Fruit fly (Drosophila melanogaster) S2 (cell line): ENCODE results near the gene CG14453.
A peak's percentile ranks its signal among the peaks of the same experiment; 100 is the strongest.
"Not testable (repeated sequence)": the region's sequence is repeated elsewhere in the genome, so short reads cannot be mapped to it uniquely, and the experiment has no call there.

Experiments used
- CG8478 ChIP-seq: fragments of >200 bp; optimal IDR thresholded peaks from 2 replicates; lab custom pipeline; 2018
- CTCF ChIP-seq, 2 experiments: fragments of >200 bp; optimal IDR thresholded peaks; 2 replicates each; lab custom pipeline; 2018

Gene CG14453

DNA sequence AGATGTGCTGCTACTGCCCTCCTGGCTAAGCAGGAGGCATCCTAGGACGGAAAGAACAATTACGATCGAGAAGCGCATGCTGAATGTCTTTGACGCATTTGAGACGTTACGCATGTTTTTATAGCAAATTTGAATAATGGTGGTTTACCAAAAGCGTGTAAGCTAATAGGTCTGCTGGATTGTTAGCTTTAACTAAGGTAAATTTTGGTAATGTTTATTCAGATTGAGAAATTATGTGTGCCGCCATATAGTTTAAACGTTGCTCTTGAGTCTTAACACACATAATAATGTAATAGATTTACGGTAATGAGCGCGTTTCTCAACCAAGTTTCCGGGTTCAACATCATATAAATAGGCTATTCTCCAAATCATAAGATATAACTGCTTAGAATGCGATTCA, at the start of gene CG14453, which contains the start of gene CG12546:
Gene CG14453 (plus strand): TSS at position 372 of the 400 bp plus-strand sequence.
Gene CG12546 (minus strand): TSS at position 101 of the 400 bp plus-strand sequence.
- TF ChIP-seq CG8478 (lab: Kevin White, UChicago) (no peak), CTCF (optimal IDR thresholded peaks at IDR 0.05; lab: Kevin White, UChicago) (no peak)

DNA sequence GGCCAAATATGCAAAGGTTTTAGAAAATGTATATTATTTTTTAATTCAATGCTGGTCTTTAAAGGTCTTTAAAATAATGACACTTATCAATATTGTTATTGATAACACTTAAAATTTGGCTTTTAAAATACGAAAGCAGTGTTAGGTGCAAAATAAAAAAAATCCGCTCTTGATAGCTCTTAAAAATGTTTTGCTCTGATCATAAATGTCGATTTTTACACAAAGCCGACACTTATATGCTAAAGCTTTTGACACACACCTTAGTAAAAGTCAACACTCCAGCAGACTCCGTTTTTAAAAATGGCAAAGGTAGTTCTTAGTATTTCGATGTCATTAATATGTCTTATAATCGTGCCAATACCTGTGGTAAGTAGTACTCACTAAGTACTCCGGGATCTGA, 48.6 kb upstream of the CG14453 start, which contains the start of gene CG33766:
Gene CG33766 (plus strand): TSS at position 301 of the 400 bp plus-strand sequence.
- TF ChIP-seq CG8478 (lab: Kevin White, UChicago) (no peak), CTCF (optimal IDR thresholded peaks at IDR 0.05; lab: Kevin White, UChicago) (no peak)

DNA sequence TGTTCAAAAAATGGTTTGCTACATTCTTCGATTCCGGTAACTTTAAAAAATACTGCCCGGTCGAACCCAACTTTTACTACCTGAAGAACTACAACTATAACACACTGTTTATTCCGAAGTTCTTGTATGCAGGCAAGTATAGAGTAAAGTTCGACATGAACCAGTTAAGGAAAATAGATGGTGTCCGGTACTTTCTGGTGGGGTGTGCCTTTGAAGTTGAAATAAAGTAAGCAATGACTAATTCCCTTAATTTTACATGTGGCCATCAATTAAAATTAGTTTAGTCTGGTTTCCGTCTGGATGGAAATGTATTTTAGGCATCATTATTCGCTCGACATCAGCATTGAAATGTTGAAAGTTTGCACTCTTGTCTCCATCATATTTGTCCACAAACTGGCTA, 47.9 kb upstream of the CG14453 start, which contains the start of gene CG33767:
Gene CG33767 (plus strand): TSS at position 301 of the 400 bp plus-strand sequence.
- no peak for TF ChIP-seq CG8478 (lab: Kevin White, UChicago)
- no peak for TF ChIP-seq CTCF (optimal IDR thresholded peaks at IDR 0.05; lab: Kevin White, UChicago)

DNA sequence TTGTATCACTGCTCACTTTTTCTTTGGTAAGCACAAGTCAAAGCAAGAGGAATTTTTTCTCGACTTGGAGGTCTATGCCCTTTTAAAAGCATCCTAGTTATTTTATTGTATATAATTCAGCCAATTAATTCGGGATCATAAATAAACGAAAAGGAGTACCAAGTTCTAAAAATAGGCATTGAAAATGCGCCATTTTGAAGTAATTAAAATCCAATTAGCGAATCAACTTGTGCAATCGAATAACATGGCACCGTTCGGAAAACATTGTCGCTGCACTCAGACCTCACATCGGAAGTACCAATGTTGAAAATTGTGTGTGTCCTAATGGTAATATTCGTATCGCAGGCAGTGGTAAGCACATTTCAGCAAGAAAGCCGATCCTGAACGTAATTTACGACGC, 47.0 kb upstream of the CG14453 start, which contains the start of gene CG33768:
Gene CG33768 (plus strand): TSS at position 301 of the 400 bp plus-strand sequence.
- TF ChIP-seq CTCF (optimal IDR thresholded peaks at IDR 0.05; lab: Kevin White, UChicago) (no peak), CG8478 (lab: Kevin White, UChicago) (no peak)

DNA sequence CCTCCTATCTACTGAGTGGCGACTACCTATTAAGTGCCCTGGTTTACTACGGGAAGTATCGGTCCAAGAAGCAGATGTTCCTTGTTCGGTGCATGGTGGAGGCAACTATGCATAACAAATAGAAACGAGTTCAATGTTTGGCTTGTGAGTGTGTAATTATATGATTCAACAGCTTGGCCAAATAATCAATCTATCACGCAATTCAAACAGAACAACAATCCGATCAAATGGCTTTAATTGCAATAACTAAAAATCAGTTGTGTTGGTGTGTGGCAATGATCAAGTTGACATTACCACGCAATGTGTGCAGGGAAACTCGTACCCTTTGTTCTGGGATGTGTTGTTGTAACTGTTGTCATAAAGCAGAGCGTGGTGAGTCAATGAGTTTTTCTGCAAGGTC, 46.3 kb upstream of the CG14453 start, which contains the start of gene CG33769:
Gene CG33769 (plus strand): TSS at position 301 of the 400 bp plus-strand sequence.
- no peak for TF ChIP-seq CTCF (optimal IDR thresholded peaks at IDR 0.05; lab: Kevin White, UChicago)

DNA sequence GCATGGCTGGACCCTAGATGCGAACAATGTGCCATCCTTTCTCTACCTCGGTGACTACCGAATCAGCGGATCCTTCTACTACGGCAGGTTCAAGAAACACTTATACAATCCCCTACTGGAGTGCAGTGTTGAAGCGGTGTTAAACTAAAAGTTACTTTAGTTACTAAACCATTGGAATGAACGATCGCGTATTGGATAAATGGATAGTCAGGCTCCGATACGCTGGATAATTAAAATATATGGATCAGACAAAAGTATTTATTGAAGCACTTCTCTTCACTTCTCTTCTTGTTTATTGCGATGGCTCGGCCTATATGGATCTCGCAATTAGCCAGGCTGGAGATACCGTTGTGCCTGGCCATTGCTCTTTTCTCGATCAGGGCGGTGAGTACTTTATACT, 45.5 kb upstream of the CG14453 start, which contains the start of gene CG33770:
Gene CG33770 (plus strand): TSS at position 301 of the 400 bp plus-strand sequence.
- TF ChIP-seq CG8478 (lab: Kevin White, UChicago) (no peak), CTCF (optimal IDR thresholded peaks at IDR 0.05; lab: Kevin White, UChicago) (no peak)

DNA sequence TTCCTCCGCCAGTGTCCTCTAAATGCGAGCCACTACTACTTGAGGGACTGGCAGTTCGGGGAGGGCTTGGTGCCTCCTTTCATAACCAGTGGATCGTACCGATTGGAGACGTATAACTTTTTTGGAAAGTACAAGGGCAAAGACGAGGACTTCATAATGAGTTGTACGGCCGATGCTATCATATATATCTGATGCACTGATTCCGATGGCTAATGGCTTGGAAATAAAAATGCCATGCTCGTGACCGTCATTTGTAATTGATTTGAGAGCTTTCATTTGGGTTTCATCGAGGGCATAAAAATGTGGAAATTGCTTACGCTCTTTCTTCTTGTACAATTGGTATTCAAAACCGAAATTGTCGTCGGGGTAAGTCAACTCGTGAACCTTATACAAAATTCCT, 44.8 kb upstream of the CG14453 start, which contains the start of gene CG33771:
Gene CG33771 (plus strand): TSS at position 301 of the 400 bp plus-strand sequence.
- TF ChIP-seq CG8478 (lab: Kevin White, UChicago) (no peak), CTCF (optimal IDR thresholded peaks at IDR 0.05; lab: Kevin White, UChicago) (no peak)

DNA sequence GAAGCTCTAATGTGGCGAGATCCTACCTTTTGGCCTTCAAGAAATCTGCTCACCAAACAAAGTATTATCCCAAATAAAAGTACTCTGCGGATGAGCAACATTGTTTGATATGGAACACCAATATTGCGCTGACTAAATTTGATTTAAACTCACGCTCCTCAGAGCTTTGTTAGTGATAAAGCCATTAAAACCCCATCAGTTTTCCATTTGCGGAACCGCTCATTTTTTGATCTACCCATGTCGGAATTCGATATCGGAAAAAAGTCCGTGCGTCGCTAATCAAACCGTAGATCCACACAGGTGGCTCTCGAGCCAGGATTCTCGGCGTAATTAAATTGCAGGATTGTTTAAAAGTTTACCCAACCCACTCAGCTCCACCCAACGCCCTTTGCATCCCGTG, 41.5 kb upstream of the CG14453 start, which contains the start of gene CG33772:
Gene CG33772 (minus strand): TSS at position 101 of the 400 bp plus-strand sequence.
- no peak for TF ChIP-seq CTCF (optimal IDR thresholded peaks at IDR 0.05; lab: Kevin White, UChicago)
- no peak for TF ChIP-seq CG8478 (lab: Kevin White, UChicago)

DNA sequence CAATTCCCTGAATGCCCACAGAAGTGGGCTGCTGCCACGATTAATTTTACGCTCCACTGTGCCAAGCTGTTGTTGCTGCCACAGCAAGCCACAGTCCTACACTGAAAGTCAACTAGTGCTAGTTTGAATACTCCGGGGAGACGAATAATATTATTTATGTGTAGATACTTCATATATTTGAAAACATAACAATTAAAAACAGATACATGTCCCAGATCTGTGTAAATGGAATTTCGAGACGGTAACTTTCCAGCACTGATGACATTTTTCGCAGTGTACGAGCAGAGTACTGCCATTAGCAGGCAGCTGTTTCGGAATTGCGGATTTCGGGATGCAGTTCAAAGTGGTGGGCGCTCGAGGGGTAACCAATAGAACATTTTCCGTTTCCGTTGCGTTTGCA, 28.8 kb upstream of the CG14453 start:
- no peak for TF ChIP-seq CTCF (optimal IDR thresholded peaks at IDR 0.05; lab: Kevin White, UChicago)
- TF ChIP-seq CG8478 (lab: Kevin White, UChicago), result no peak

DNA sequence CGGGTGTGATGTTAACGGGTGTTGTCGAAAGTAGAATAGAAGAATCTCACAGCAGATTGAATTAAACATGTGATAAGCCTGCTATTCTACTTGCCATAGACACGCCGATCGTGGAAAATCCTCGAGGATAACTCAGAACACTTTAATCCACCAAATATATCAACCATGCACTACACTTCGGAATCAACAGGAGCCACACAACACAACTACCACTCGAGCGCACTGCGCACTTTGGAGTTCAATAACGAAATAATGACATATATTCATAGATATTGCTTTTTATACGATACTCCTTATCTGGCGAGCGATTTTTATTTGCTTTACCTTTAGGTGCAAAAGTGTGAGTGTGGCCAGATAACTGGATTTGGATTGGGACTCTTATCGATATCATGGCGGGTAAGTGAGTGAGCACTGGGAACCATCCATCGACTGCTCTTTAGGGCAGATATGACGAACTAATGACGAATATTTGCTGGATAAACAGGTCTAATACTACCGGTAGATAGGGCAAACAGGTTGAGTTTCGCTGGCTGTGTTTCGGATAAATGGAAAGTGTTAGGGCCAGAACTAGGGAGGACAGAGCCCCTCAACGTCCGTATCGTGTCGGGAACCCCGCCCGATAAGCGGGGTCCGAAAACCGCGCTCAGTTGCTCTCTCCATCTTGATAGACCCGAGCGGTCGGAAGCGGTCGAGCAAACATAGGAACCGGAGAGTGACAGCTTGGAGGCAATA, 24.4 kb upstream of the CG14453 start, which contains the start of gene Jhbp6:
Gene Jhbp6 (plus strand): TSS at position 682 of the 732 bp plus-strand sequence.
- no peak for TF ChIP-seq CG8478 (lab: Kevin White, UChicago)
- no peak for TF ChIP-seq CTCF (optimal IDR thresholded peaks at IDR 0.05; lab: Kevin White, UChicago)

DNA sequence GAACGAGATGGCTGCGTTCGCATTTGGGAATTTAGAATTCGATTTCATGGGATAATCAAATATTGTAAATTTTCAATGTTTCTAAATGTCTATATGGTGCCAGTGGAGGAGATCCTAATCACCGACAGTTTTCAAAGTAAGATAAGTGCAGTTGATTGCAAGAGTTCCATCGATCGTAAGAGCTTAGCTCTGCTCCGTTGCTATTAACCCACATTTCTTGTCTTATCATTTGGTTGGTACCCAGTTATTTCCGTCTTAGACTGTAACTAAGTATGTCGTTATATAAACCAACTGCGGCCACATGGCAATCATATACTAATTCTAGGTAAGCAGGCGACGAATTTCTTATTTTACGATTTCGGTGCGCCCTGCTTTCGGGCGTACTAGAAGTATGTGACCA, 23.7 kb upstream of the CG14453 start:
- no peak for TF ChIP-seq CTCF (optimal IDR thresholded peaks at IDR 0.05; lab: Kevin White, UChicago)
- no peak for TF ChIP-seq CG8478 (lab: Kevin White, UChicago)

DNA sequence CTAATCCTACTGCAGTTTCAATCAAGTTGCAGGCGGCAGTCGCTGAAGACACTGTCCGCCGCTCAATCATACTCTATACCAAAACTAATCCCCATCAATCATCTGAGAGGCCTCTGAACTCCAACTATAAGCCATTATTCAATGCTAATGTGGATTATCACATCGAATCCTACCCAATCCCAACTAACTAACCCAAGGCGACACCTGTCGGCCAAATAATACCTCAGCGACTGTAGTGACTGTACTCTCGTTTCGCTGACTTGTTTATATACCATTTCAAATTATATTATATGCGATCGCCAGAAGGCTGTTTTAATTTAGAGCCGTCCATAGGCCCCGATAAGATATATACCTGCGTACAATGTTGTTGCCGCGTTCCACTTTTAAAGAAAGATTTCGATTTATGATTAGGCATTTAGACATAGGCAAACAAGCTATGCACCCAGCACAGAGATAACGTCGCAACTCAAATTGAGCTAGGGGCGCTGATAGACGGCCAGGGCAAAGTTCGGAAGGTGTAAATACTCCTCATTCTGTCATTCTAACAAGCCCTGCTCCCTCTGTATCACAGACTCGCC, 22.1 kb upstream of the CG14453 start:
- no peak for TF ChIP-seq CG8478 (lab: Kevin White, UChicago)
- peak; percentile 72 to 73 for TF ChIP-seq CTCF (optimal IDR thresholded peaks at IDR 0.05; lab: Kevin White, UChicago)

DNA sequence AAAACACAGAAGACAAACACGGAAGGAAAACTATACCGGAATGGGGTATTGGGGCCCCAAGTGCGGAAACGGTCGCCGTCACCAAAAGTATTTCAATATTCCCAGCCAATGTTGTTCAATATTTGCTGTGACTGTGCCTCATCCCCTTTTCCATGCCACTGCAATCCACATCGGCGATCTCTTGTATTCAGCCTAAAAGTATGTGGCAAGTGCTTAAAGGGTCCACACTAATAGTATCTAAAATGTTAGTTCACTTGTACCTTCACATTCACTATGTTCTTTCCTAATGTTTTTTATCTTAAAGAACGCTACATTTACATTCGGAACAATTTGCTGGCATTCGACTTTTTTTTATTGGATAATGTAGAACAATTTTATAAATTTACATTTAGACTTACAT, 13.0 kb upstream of the CG14453 start:
- no peak for TF ChIP-seq CG8478 (lab: Kevin White, UChicago)
- peak in 1 of 2 experiments; percentile 8 for TF ChIP-seq CTCF (optimal IDR thresholded peaks at IDR 0.05; lab: Kevin White, UChicago)

DNA sequence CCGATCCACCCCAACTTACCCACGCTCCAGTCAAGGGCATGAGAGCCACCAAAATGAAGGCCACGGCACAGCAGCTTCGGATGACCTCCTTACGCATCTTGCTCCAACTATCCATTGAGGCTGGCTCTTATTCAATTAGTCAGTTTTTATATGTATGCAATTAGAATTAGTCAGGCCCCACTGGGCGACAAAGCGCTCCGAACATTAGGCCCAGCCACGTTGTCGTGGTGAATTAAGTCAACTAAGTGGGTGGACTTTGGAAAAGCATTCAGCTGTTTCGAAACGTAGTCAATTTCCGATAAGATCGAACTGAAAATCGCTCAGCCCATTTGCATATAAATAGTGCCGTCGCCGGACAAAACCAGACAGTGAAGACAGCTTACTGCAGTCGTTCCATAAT, 6.9 kb upstream of the CG14453 start, which contains the start of the genes CG14455 and CG14456:
Gene CG14455 (minus strand): TSS at position 101 of the 400 bp plus-strand sequence.
Gene CG14456 (plus strand): TSS at position 236 of the 400 bp plus-strand sequence.
- TF ChIP-seq CTCF (optimal IDR thresholded peaks at IDR 0.05; lab: Kevin White, UChicago), result no peak
- TF ChIP-seq CG8478 (lab: Kevin White, UChicago), result no peak

DNA sequence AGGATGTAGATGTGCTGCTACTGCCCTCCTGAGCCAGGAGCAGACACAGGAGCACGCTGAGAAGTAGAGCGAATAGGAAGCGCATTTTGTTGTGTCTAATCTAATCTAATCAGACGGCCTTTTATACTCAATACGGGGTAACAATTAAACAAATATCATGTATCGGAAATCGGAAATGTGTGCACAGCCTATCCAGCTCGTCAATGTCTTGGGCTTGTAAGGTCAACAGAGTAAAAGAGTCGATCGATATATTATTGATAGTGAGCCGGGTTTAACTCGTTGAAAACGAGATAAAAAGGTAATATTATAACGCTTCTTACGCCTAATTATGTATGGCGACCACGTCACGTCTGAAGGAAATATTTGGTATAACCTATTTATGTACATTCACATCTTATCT, 1.5 kb upstream of the CG14453 start, which contains the start of gene CG14454:
Gene CG14454 (minus strand): TSS at position 101 of the 400 bp plus-strand sequence.
- not testable (repeated sequence) for TF ChIP-seq CTCF (optimal IDR thresholded peaks at IDR 0.05; lab: Kevin White, UChicago); CG8478 (lab: Kevin White, UChicago)
